Fruit fly (Drosophila melanogaster): Measurements from ENCODE around the gene CG9040.

CG9040 gene

DNA sequence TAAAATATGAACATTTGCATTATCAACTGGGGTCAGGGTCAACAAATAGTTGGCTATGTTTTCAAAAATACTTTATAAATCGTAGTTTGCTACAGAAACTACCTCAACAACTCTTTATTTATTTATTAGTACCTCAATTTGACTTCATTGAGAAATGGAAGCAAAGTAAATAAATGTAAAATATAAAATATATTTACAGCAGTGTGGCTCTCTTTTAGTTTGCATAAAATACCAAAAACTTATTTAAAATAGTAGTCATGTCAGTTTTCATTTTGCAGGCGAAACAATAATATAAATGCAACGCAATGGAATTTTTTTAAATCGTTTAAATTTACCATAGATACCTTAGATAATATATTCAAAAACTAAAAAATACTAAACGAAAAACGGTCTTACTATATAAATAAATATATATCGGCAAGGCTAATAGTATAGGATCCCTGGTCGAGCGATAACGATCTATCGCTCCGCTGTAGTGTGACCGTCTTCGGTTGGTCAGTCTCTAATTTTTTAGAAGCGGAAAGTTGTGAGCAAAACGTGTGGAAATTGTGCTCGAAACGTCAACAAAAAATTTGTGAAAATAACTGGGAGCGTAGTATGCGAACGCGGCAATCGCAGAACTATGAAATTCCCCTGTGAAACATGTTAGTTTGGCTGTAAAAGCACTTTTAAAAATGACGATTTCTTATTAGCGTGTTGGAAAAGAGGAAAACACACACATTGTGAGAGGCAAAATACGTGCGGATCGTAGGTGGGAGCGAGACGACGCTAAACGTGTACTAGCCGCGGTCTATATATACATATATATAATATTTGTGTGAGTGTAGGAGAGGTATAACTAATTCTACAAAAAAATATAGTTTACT lies 14.2 kb downstream of the CG9040 start, which contains the start of the genes Nprl3 and upSET (continued):
- TF ChIP-seq Dref (GFP tag; IDR thresholded peaks at IDR 0.05), result peak; percentile 68
- no peak for TF ChIP-seq CG17328 (GFP tag; IDR thresholded peaks at IDR 0.05)
- TF ChIP-seq CG6175 (GFP tag; IDR thresholded peaks at IDR 0.05), result no peak
- TF ChIP-seq wor (GFP tag; IDR thresholded peaks at IDR 0.05), result no peak
- no peak for TF ChIP-seq Dad (GFP tag; optimal IDR thresholded peaks at IDR 0.05)
- TF ChIP-seq Dip2 (GFP tag; IDR thresholded peaks at IDR 0.05), result no peak
- no peak for TF ChIP-seq ftz-f1 (GFP tag; optimal IDR thresholded peaks at IDR 0.05)
- TF ChIP-seq shn (GFP tag; optimal IDR thresholded peaks at IDR 0.05), result no peak
- peak; percentile 87 for TF ChIP-seq Elba2 (GFP tag; optimal IDR thresholded peaks at IDR 0.05)
- TF ChIP-seq HLH4C (GFP tag; IDR thresholded peaks at IDR 0.05; ENCODE audit: partially characterized antibody), result peak; percentile 79
- TF ChIP-seq CG9932 (GFP tag; IDR thresholded peaks at IDR 0.05), result peak; percentile 17; the same call in 1 of the 2 replicates
- TF ChIP-seq NfI (GFP tag; optimal IDR thresholded peaks at IDR 0.05), result peak; percentile 8
- no peak for TF ChIP-seq CG31388 (GFP tag; optimal IDR thresholded peaks at IDR 0.05)
- TF ChIP-seq eyg (GFP tag; optimal IDR thresholded peaks at IDR 0.05), result no peak
- peak; percentile 14 for TF ChIP-seq CG2678 (tag; optimal IDR thresholded peaks at IDR 0.05)
- TF ChIP-seq CG8290 (GFP tag; optimal IDR thresholded peaks at IDR 0.05), result no peak
- TF ChIP-seq CG8290 (tag; optimal IDR thresholded peaks at IDR 0.05), result no peak
- TF ChIP-seq Hr3 (GFP tag; optimal IDR thresholded peaks at IDR 0.05), result no peak
- TF ChIP-seq MTF-1 (GFP tag; optimal IDR thresholded peaks at IDR 0.05; ENCODE audit: borderline replicate concordance), result no peak
- TF ChIP-seq Jarid2 (GFP tag; optimal IDR thresholded peaks at IDR 0.05), result peak; percentile 33
- TF ChIP-seq vfl (GFP tag; optimal IDR thresholded peaks at IDR 0.05), result no peak
- peak; percentile 24 for TF ChIP-seq CG15601 (tag; optimal IDR thresholded peaks at IDR 0.05)
- no peak for TF ChIP-seq Spps (tag; optimal IDR thresholded peaks at IDR 0.05)
- no peak for TF ChIP-seq CG10654 (GFP tag; optimal IDR thresholded peaks at IDR 0.05)
- TF ChIP-seq CG42726 (GFP tag; IDR thresholded peaks at IDR 0.05; ENCODE audit: partially characterized antibody), result peak; percentile 89
- no peak for TF ChIP-seq slbo (GFP tag; IDR thresholded peaks at IDR 0.05)
- no peak for TF ChIP-seq CG15073 (GFP tag; optimal IDR thresholded peaks at IDR 0.05)
- peak; percentile 20; the same call in 1 of the 3 replicates for TF ChIP-seq zen2 (GFP tag; IDR thresholded peaks at IDR 0.05; ENCODE audit: partially characterized antibody)
- TF ChIP-seq Bgb (GFP tag; IDR thresholded peaks at IDR 0.05; ENCODE audit: partially characterized antibody), result peak; percentile 91
- peak in 1 of 2 experiments; percentile 27 for TF ChIP-seq insv (GFP tag; optimal IDR thresholded peaks at IDR 0.05)
- TF ChIP-seq CG10366 (GFP tag; IDR thresholded peaks at IDR 0.05), result no peak
- peak; percentile 77 for TF ChIP-seq stwl (tag; optimal IDR thresholded peaks at IDR 0.05)
- TF ChIP-seq Hr39 (optimal IDR thresholded peaks at IDR 0.05), result no peak
- TF ChIP-seq CG32772 (GFP tag; IDR thresholded peaks at IDR 0.05), result no peak
- no peak for TF ChIP-seq D (optimal IDR thresholded peaks at IDR 0.05)
- TF ChIP-seq D (GFP tag; optimal IDR thresholded peaks at IDR 0.05), result no peak
- TF ChIP-seq crc (GFP tag; optimal IDR thresholded peaks at IDR 0.05), result no peak
- TF ChIP-seq CG6689 (GFP tag; IDR thresholded peaks at IDR 0.05), result no peak
- TF ChIP-seq Poxn (GFP tag; IDR thresholded peaks at IDR 0.05), result no peak
- no peak for TF ChIP-seq Atf6 (GFP tag; IDR thresholded peaks at IDR 0.05)
- TF ChIP-seq CG1024 (GFP tag; IDR thresholded peaks at IDR 0.05), result no peak
- no peak for TF ChIP-seq gro (GFP tag; optimal IDR thresholded peaks at IDR 0.05)
- no peak for TF ChIP-seq CG2202 (tag; optimal IDR thresholded peaks at IDR 0.05)
- no peak for TF ChIP-seq CG4328 (GFP tag; optimal IDR thresholded peaks at IDR 0.05)
- no peak for TF ChIP-seq fd96Cb (tag; optimal IDR thresholded peaks at IDR 0.05)
- no peak for TF ChIP-seq CG9215 (GFP tag; IDR thresholded peaks at IDR 0.05)
- TF ChIP-seq MESR4 (GFP tag; optimal IDR thresholded peaks at IDR 0.05), result peak; percentile 40
- peak; percentile 16 for TF ChIP-seq CG7839 (tag; optimal IDR thresholded peaks at IDR 0.05)
- TF ChIP-seq Neu2 (GFP tag; optimal IDR thresholded peaks at IDR 0.05; ENCODE audit: borderline replicate concordance), result no peak
- TF ChIP-seq Pdp1 (GFP tag; optimal IDR thresholded peaks at IDR 0.05), result peak in 1 of 2 experiments; percentile 5
